Fruit fly (Drosophila melanogaster): Measurements from ENCODE around the gene JIL-1.

Gene JIL-1

dm6 chr3L:11046559-11046958 is 46.4 kb downstream of the JIL-1 start:
- TF ChIP-seq tj (GFP tag; optimal IDR thresholded peaks at IDR 0.05), result peak; percentile 45
- no peak for TF ChIP-seq CG11617 (GFP tag; optimal IDR thresholded peaks at IDR 0.05)
- peak; percentile 7 for TF ChIP-seq pad (GFP tag; optimal IDR thresholded peaks at IDR 0.05)
- no peak for TF ChIP-seq kay (GFP tag; ENCODE audit: borderline replicate concordance)
- peak; percentile 68 for TF ChIP-seq ovo (GFP tag; optimal IDR thresholded peaks at IDR 0.05)
- TF ChIP-seq CG7101 (tag; optimal IDR thresholded peaks at IDR 0.05), result peak; percentile 27
- no peak for TF ChIP-seq cnc (optimal IDR thresholded peaks at IDR 0.05)
- TF ChIP-seq CG1620 (GFP tag; optimal IDR thresholded peaks at IDR 0.05), result no peak
- TF ChIP-seq CG14711 (tag; optimal IDR thresholded peaks at IDR 0.05), result no peak
- peak; percentile 17 for TF ChIP-seq Mnt (GFP tag; optimal IDR thresholded peaks at IDR 0.05)
- peak; percentile 2 for TF ChIP-seq CG33017 (tag; optimal IDR thresholded peaks at IDR 0.05)
- TF ChIP-seq CG12768 (GFP tag; optimal IDR thresholded peaks at IDR 0.05), result peak; percentile 9
- peak; percentile 53 for TF ChIP-seq bab1 (GFP tag; optimal IDR thresholded peaks at IDR 0.05)
- TF ChIP-seq Crg-1 (GFP tag; optimal IDR thresholded peaks at IDR 0.05), result peak; percentile 35

DNA sequence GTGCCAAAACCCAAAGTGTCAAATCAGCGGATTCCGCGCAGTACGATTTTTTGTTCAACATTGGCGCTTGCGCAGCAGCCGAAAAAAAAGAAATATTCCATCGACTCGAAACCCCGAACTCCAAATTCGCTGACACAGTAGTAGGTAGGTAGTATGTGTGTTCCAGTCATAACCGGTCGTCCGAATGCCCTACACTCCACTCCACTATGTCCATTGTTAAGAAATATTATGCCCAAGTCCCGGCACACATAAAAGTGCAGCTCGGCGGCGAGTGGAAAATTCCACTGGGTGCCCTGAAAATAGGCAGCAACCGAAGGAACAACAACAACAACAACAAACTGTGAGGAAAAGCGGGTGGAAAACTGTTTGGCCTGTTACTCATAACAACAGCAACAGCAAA is 48.0 kb downstream of the JIL-1 start:
- peak; percentile 99 for TF ChIP-seq tj (GFP tag; optimal IDR thresholded peaks at IDR 0.05)
- TF ChIP-seq pad (GFP tag; optimal IDR thresholded peaks at IDR 0.05), result no peak

- TF ChIP-seq Clk (GFP tag; optimal IDR thresholded peaks at IDR 0.05) (no peak), tj (GFP tag; optimal IDR thresholded peaks at IDR 0.05) (peak; percentile 97), CG5204 (GFP tag; optimal IDR thresholded peaks at IDR 0.05) (no peak)
Measured at dm6 chr3L:11043650-11044049, 49.3 kb downstream of the JIL-1 start.

dm6 chr3L:11041193-11041592 is 51.8 kb downstream of the JIL-1 start:
- TF ChIP-seq kay (GFP tag; ENCODE audit: borderline replicate concordance), result peak; percentile 47
- no peak for TF ChIP-seq CG1620 (GFP tag; optimal IDR thresholded peaks at IDR 0.05)

DNA sequence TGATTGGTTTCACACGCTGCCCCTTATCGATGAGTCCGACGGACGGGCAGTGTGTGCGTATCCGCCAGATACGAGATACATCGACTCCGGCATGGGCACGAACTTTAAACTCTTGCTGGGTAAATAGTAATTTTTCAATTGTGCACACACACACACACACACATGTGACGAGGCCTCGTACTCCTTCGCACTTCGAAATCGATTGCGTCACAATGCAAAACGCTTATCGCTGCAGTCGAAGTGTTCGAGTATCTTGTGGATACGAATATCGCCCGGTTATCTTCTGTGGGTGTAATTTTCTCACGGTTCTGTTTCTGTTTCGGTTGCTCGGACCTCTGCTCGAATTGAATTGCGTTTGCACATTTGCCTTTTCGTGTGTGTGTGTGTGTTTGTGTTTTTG is 58.0 kb downstream of the JIL-1 start:
- no peak for TF ChIP-seq CG12768 (GFP tag; optimal IDR thresholded peaks at IDR 0.05)
- TF ChIP-seq toe (GFP tag; optimal IDR thresholded peaks at IDR 0.05), result no peak
- TF ChIP-seq pad (GFP tag; optimal IDR thresholded peaks at IDR 0.05), result no peak
- TF ChIP-seq bab1 (GFP tag; optimal IDR thresholded peaks at IDR 0.05), result no peak
- TF ChIP-seq CG7101 (tag; optimal IDR thresholded peaks at IDR 0.05), result no peak
- TF ChIP-seq kay (GFP tag; ENCODE audit: borderline replicate concordance), result no peak
- TF ChIP-seq cnc (optimal IDR thresholded peaks at IDR 0.05), result no peak
- no peak for TF ChIP-seq CG5204 (GFP tag; optimal IDR thresholded peaks at IDR 0.05)
- no peak for TF ChIP-seq CG11617 (GFP tag; optimal IDR thresholded peaks at IDR 0.05)
- no peak for TF ChIP-seq ovo (GFP tag; optimal IDR thresholded peaks at IDR 0.05)
- TF ChIP-seq cic (GFP tag; optimal IDR thresholded peaks at IDR 0.05), result no peak

- TF ChIP-seq Hr96 (GFP tag; optimal IDR thresholded peaks at IDR 0.05) (no peak), CG14711 (tag; optimal IDR thresholded peaks at IDR 0.05) (no peak), CG1620 (GFP tag; optimal IDR thresholded peaks at IDR 0.05) (no peak), CG7101 (tag; optimal IDR thresholded peaks at IDR 0.05) (no peak), Crg-1 (GFP tag; optimal IDR thresholded peaks at IDR 0.05) (no peak), cnc (optimal IDR thresholded peaks at IDR 0.05) (no peak), ovo (GFP tag; optimal IDR thresholded peaks at IDR 0.05) (no peak), CG33017 (tag; optimal IDR thresholded peaks at IDR 0.05) (no peak), CG7045 (GFP tag; optimal IDR thresholded peaks at IDR 0.05) (no peak), Clk (GFP tag; optimal IDR thresholded peaks at IDR 0.05) (no peak), CG12768 (GFP tag; optimal IDR thresholded peaks at IDR 0.05) (no peak), toe (GFP tag; optimal IDR thresholded peaks at IDR 0.05) (no peak), CG11617 (GFP tag; optimal IDR thresholded peaks at IDR 0.05) (no peak)
Measured at dm6 chr3L:11033327-11033975, 59.5 kb downstream of the JIL-1 start.

- TF ChIP-seq tj (GFP tag; optimal IDR thresholded peaks at IDR 0.05) (no peak), CG7045 (GFP tag; optimal IDR thresholded peaks at IDR 0.05) (no peak), Mnt (GFP tag; optimal IDR thresholded peaks at IDR 0.05) (no peak), CG5204 (GFP tag; optimal IDR thresholded peaks at IDR 0.05) (no peak), CG14711 (tag; optimal IDR thresholded peaks at IDR 0.05) (no peak), pad (GFP tag; optimal IDR thresholded peaks at IDR 0.05) (no peak)
Measured at dm6 chr3L:11031784-11032183, 61.2 kb downstream of the JIL-1 start.

Data from whole organism, adult.